Worm (Caenorhabditis elegans): Measurements from ENCODE around the gene tag-340.

The tag-340 gene

DNA sequence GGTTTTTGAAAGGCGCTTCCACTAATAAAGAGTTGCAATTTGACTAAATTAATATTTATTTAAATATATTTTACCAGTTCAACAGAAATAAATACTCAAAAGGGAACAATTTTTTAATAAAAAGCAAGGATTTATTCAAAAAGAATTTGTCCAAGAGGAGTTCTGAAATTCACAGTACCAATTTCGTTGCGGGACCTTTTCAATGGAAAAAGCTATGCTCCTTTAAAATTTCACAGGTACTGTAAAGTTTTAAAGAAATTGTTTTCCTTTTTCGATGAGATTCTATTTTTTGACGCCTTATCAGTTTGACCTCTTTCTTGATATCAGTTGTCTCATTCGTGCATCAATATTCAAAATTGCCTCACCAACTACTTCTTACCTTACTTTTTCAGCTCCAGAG lies at the start of gene tag-340:
Gene tag-340, plus strand, starts transcription at position 249 of the 400 bp plus-strand sequence.
- TF ChIP-seq fos-1 (tag; optimal IDR thresholded peaks at IDR 0.05) (peak; percentile 28), mdl-1 (tag; optimal IDR thresholded peaks at IDR 0.05) (no peak)

ce11 chrIII:4852025-4852424 lies 48.3 kb upstream of the tag-340 start, which contains the start of gene ced-4:
Gene ced-4, plus strand, starts transcription at chrIII:4852325.
- TF ChIP-seq Y55F3AM.14 (GFP tag; optimal IDR thresholded peaks at IDR 0.05) (no peak), crh-2 (tag; optimal IDR thresholded peaks at IDR 0.05) (no peak), ceh-82 (tag; optimal IDR thresholded peaks at IDR 0.05) (no peak), mdl-1 (tag; optimal IDR thresholded peaks at IDR 0.05) (no peak), nhr-77 (tag; optimal IDR thresholded peaks at IDR 0.05) (no peak), sem-4 (tag; optimal IDR thresholded peaks at IDR 0.05) (no peak), ztf-4 (tag; optimal IDR thresholded peaks at IDR 0.05) (no peak), nhr-237 (tag; optimal IDR thresholded peaks at IDR 0.05) (no peak), unc-55 (GFP tag; optimal IDR thresholded peaks at IDR 0.05) (no peak)

ce11 chrIII:4854918-4855317 lies 45.4 kb upstream of the tag-340 start, which contains the start of gene C35D10.8:
Gene C35D10.8, plus strand, starts transcription at chrIII:4855218.
- TF ChIP-seq sem-4 (tag; optimal IDR thresholded peaks at IDR 0.05), result no peak
- no peak for TF ChIP-seq mdl-1 (tag; optimal IDR thresholded peaks at IDR 0.05)
- no peak for TF ChIP-seq lin-13 (GFP tag; optimal IDR thresholded peaks at IDR 0.05)
- TF ChIP-seq unc-55 (GFP tag; optimal IDR thresholded peaks at IDR 0.05), result no peak
- TF ChIP-seq nhr-21 (tag; optimal IDR thresholded peaks at IDR 0.05), result no peak
- TF ChIP-seq egl-27 (tag; optimal IDR thresholded peaks at IDR 0.05), result no peak
- no peak for TF ChIP-seq blmp-1 (tag; optimal IDR thresholded peaks at IDR 0.05; ENCODE audit: insufficient read depth)
- no peak for TF ChIP-seq nhr-129 (tag; optimal IDR thresholded peaks at IDR 0.05)
- TF ChIP-seq R02D3.7 (tag; optimal IDR thresholded peaks at IDR 0.05), result no peak
- TF ChIP-seq Y55F3AM.14 (GFP tag; optimal IDR thresholded peaks at IDR 0.05), result no peak

ce11 chrIII:4856109-4856508 lies 44.2 kb upstream of the tag-340 start, which contains the start of gene C35D10.7:
Gene C35D10.7, plus strand, starts transcription at chrIII:4856193.
- TF ChIP-seq nhr-21 (tag; optimal IDR thresholded peaks at IDR 0.05), result no peak
- no peak for TF ChIP-seq nhr-77 (tag; optimal IDR thresholded peaks at IDR 0.05)
- TF ChIP-seq unc-62 (GFP tag; optimal IDR thresholded peaks at IDR 0.05), result no peak
- TF ChIP-seq dmd-4 (tag; optimal IDR thresholded peaks at IDR 0.05), result no peak
- TF ChIP-seq elt-3 (tag; optimal IDR thresholded peaks at IDR 0.05), result no peak
- TF ChIP-seq sem-4 (tag; optimal IDR thresholded peaks at IDR 0.05), result no peak

- no peak for TF ChIP-seq skn-1 (tag; optimal IDR thresholded peaks at IDR 0.05)
- no peak for TF ChIP-seq sem-4 (tag; optimal IDR thresholded peaks at IDR 0.05)
- no peak for TF ChIP-seq blmp-1 (tag; optimal IDR thresholded peaks at IDR 0.05; ENCODE audit: insufficient read depth)
- TF ChIP-seq elt-1 (tag; optimal IDR thresholded peaks at IDR 0.05), result no peak
- TF ChIP-seq nhr-6 (tag; optimal IDR thresholded peaks at IDR 0.05), result no peak
- TF ChIP-seq fos-1 (tag; optimal IDR thresholded peaks at IDR 0.05), result no peak
- TF ChIP-seq unc-55 (GFP tag; optimal IDR thresholded peaks at IDR 0.05), result no peak
These were observed 43.3 kb upstream of the tag-340 start for ce11 chrIII:4856992-4857391.

DNA sequence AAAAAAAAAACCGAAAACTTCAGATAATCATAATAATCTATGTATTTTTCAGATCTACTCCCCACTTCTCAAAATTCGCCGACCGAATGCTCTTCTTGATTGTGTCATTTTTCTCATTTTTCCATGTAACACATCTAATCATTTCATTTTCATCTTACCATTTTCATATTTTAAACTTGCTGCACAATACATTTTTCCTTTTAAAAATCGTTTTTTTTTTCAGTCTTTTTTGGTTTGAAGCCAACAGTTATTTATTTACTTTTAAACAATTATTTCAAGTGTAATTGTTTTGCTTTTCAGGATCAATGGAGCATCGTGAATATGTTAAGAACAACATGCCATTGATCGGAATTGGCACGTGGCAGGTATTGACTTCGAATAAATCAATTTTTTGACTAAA lies 41.3 kb upstream of the tag-340 start, which contains the start of gene C35D10.6:
Gene C35D10.6, plus strand, starts transcription at position 301 of the 400 bp plus-strand sequence.
- TF ChIP-seq nhr-129 (tag; optimal IDR thresholded peaks at IDR 0.05), result no peak
- no peak for TF ChIP-seq nhr-11 (tag; optimal IDR thresholded peaks at IDR 0.05)
- no peak for TF ChIP-seq egl-27 (tag; optimal IDR thresholded peaks at IDR 0.05)
- no peak for TF ChIP-seq mab-5 (tag; optimal IDR thresholded peaks at IDR 0.05)
- TF ChIP-seq mdl-1 (tag; optimal IDR thresholded peaks at IDR 0.05), result no peak
- no peak for TF ChIP-seq gmeb-1 (tag; optimal IDR thresholded peaks at IDR 0.05)
- no peak for TF ChIP-seq elt-3 (tag; optimal IDR thresholded peaks at IDR 0.05)
- no peak for TF ChIP-seq nhr-23 (tag; optimal IDR thresholded peaks at IDR 0.05)
- TF ChIP-seq nhr-237 (tag; optimal IDR thresholded peaks at IDR 0.05), result no peak
- no peak for TF ChIP-seq lin-11 (tag; optimal IDR thresholded peaks at IDR 0.05)
- no peak for TF ChIP-seq unc-62 (GFP tag; optimal IDR thresholded peaks at IDR 0.05)
- TF ChIP-seq blmp-1 (tag; optimal IDR thresholded peaks at IDR 0.05; ENCODE audit: insufficient read depth), result no peak
- no peak for TF ChIP-seq nhr-21 (tag; optimal IDR thresholded peaks at IDR 0.05)

- no peak for TF ChIP-seq sem-4 (tag; optimal IDR thresholded peaks at IDR 0.05)
- TF ChIP-seq unc-55 (GFP tag; optimal IDR thresholded peaks at IDR 0.05), result peak; percentile 33
These were observed 38.4 kb upstream of the tag-340 start, which contains the start of the genes C35D10.10 and C35D10.5 for ce11 chrIII:4861744-4862401. Gene C35D10.10, minus strand, starts transcription at chrIII:4861794. Gene C35D10.5, plus strand, starts transcription at chrIII:4862351.

Measured in whole organism, L2 larva.